Fruit fly (Drosophila melanogaster): ENCODE results near the gene Hsp26.
A peak's percentile ranks its signal among the peaks of the same experiment; 100 is the strongest.

Hsp26 gene

DNA sequence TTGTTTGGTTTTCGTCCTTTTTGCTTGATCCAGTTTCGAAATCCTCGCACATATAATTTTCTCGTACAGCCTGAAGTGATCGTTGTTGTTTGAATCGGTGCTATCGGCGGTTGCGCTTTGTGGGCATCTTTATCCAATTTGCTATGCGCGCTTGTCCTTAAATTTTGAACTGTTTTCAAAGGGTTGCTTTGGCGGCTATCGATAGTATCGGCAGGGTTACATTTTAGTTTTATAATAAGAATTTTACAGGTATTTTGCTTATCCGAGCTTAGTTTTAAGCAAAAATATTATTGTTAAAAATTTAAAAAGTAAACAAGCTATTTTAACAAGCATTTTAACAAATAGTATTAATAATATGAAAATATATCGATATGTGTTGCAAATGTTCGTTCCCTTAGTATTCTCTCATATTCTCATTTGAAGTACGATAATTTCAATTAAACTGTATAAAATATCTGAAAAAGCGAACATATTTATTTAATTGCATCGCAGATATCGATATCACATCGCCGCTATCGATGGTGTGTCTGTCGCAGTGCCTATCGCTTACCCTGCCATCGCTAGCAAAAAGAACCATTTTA is 10.3 kb downstream of the Hsp26 start, which contains the start of the genes Klp67A and CG4452:
Gene Klp67A (minus strand): TSS at position 197 of the 581 bp plus-strand sequence.
Gene CG4452 (plus strand): TSS at position 528 of the 581 bp plus-strand sequence.
- TF ChIP-seq psq (GFP tag; optimal IDR thresholded peaks at IDR 0.05) (peak; percentile 99), rgr (GFP tag; optimal IDR thresholded peaks at IDR 0.05) (peak; percentile 40), fru (GFP tag; optimal IDR thresholded peaks at IDR 0.05) (no peak), pan (optimal IDR thresholded peaks at IDR 0.05) (no peak), OdsH (GFP tag; optimal IDR thresholded peaks at IDR 0.05) (peak; percentile 9), Dif (GFP tag; optimal IDR thresholded peaks at IDR 0.05; ENCODE audit: partially characterized antibody) (no peak), HLH106 (tag; optimal IDR thresholded peaks at IDR 0.05) (peak; percentile 41), Sp1 (GFP tag; optimal IDR thresholded peaks at IDR 0.05) (no peak), foxo (GFP tag; optimal IDR thresholded peaks at IDR 0.05) (peak in 1 of 2 experiments; percentile 64), ey (GFP tag; optimal IDR thresholded peaks at IDR 0.05) (peak; percentile 20), Hnf4 (GFP tag; optimal IDR thresholded peaks at IDR 0.05) (peak; percentile 48), Hr83 (GFP tag; optimal IDR thresholded peaks at IDR 0.05; ENCODE audit: poor library complexity, severe bottlenecking) (peak; percentile 15), br (GFP tag; optimal IDR thresholded peaks at IDR 0.05) (no peak), Myc (optimal IDR thresholded peaks at IDR 0.05) (peak; percentile 20), CG9705 (GFP tag; optimal IDR thresholded peaks at IDR 0.05) (peak; percentile 24), Jra (GFP tag; optimal IDR thresholded peaks at IDR 0.05) (peak; percentile 68), dsf (GFP tag; optimal IDR thresholded peaks at IDR 0.05; ENCODE audit: borderline replicate concordance) (peak; percentile 59)

DNA sequence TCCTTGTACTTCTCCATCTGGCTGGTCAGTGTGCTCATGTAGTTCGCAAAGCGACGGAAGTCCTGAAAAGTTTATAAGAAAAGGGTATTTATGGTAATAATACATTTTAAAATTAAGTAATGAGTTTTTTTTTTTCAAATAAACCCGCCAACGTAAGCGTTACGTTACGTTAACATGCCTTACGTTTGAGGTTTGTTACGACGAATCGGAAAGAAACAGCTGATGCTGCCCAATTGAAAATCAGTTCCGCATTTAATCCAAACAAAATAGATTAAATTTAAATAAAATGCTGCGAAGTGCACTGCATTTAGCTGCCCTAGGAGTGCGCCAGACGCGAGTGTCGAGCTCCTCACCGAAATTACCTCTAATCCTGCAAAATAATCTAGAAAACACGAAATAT is 13.1 kb downstream of the Hsp26 start, which contains the start of gene mRRF1:
Gene mRRF1 (plus strand): TSS at position 220 of the 400 bp plus-strand sequence.
- no peak for TF ChIP-seq Dif (GFP tag; optimal IDR thresholded peaks at IDR 0.05; ENCODE audit: partially characterized antibody)
- TF ChIP-seq sage (GFP tag; optimal IDR thresholded peaks at IDR 0.05), result peak; percentile 27

DNA sequence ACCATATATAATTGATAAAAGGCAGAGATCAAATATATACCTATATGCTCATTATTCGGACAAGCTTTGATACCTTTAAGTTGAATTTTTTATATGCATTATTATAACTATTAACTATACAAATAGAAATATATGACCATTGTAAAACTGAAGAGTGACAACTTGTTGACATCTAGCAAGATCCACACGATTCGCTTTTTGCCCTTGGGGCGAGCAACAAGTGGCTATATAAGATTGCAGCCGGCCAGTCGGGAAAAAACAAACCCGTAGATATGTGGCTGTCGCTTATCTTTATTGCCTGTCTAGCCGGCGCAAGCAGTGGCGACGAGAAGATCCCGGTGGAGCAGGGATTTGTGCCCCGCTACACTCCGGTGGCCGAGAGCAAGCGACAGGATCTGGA is 15.3 kb downstream of the Hsp26 start, which contains the start of gene CG34456:
Gene CG34456 (plus strand): TSS at position 215 of the 400 bp plus-strand sequence.
- TF ChIP-seq CG9705 (GFP tag; optimal IDR thresholded peaks at IDR 0.05), result no peak
- no peak for TF ChIP-seq Rel (GFP tag; optimal IDR thresholded peaks at IDR 0.05)
- peak; percentile 83 for TF ChIP-seq Rel (tag; optimal IDR thresholded peaks at IDR 0.05)
- no peak for TF ChIP-seq tai (GFP tag; optimal IDR thresholded peaks at IDR 0.05)
- TF ChIP-seq woc (GFP tag; optimal IDR thresholded peaks at IDR 0.05), result no peak
- TF ChIP-seq OdsH (GFP tag; optimal IDR thresholded peaks at IDR 0.05), result no peak
- TF ChIP-seq CrebA (GFP tag; optimal IDR thresholded peaks at IDR 0.05; ENCODE audit: borderline replicate concordance), result no peak
- peak; percentile 51 for TF ChIP-seq br (GFP tag; optimal IDR thresholded peaks at IDR 0.05)
- TF ChIP-seq Hr83 (GFP tag; optimal IDR thresholded peaks at IDR 0.05; ENCODE audit: poor library complexity, severe bottlenecking), result no peak

DNA sequence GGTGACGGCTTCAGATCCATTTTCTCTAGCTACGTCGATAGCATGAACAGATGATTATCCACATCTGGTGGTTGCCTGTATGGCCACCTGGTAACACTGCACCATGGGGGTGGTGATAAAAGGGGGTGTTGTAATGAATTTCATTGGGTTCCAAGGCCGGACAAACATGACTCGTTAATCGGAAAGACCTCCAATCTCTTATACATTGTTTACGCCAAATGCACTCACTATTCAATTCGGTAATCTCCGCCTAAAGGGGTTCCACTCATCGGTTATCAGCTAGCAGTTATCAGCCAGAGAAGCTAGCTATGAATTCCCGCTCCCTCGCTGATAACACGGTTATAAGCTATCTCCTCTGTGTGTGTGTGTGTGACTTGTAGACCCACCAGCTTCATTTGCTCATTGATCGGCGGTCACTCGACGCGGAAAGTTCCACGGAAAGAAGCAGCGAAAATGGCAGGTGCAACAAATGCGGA is 17.0 kb downstream of the Hsp26 start, which contains the start of gene Pdxk:
Gene Pdxk (plus strand): TSS at position 100 of the 476 bp plus-strand sequence.
- TF ChIP-seq Dif (GFP tag; optimal IDR thresholded peaks at IDR 0.05; ENCODE audit: partially characterized antibody) (peak; percentile 28), Sp1 (GFP tag; optimal IDR thresholded peaks at IDR 0.05) (peak; percentile 51), rgr (GFP tag; optimal IDR thresholded peaks at IDR 0.05) (peak; percentile 42), dl (GFP tag; optimal IDR thresholded peaks at IDR 0.05; ENCODE audit: insufficient read depth in 1 of 2, partially characterized antibody in 2 of 2) (peak in 1 of 2 experiments; percentile 35), lola (GFP tag; optimal IDR thresholded peaks at IDR 0.05) (no peak), Rel (GFP tag; optimal IDR thresholded peaks at IDR 0.05) (no peak), Rel (tag; optimal IDR thresholded peaks at IDR 0.05) (peak; percentile 87), HLH106 (tag; optimal IDR thresholded peaks at IDR 0.05) (no peak)

DNA sequence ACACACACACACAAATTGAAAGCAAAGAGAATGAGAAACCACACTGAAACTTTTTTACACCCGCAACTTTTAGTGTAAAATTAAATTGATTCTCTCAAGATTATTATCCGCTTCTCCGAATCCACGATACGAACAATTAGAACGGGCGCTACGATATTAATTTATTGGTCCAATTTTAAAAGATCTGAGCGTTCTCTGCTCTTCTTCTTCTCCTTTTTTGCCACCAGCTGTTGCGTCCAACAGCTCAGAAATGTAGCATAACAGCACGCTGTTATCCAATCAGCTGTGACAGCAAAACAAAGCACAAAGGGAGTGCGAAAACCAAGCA is 18.6 kb downstream of the Hsp26 start, which contains the start of the genes UGP and Svip:
Gene UGP (minus strand): TSS at position 223 of the 328 bp plus-strand sequence.
Gene Svip (plus strand): TSS at position 287 of the 328 bp plus-strand sequence.
- TF ChIP-seq tai (GFP tag; optimal IDR thresholded peaks at IDR 0.05) (no peak), CrebA (GFP tag; optimal IDR thresholded peaks at IDR 0.05; ENCODE audit: borderline replicate concordance) (no peak), HLH106 (tag; optimal IDR thresholded peaks at IDR 0.05) (no peak), Dfd (GFP tag; optimal IDR thresholded peaks at IDR 0.05) (no peak), Hr83 (GFP tag; optimal IDR thresholded peaks at IDR 0.05; ENCODE audit: poor library complexity, severe bottlenecking) (peak; percentile 57), OdsH (GFP tag; optimal IDR thresholded peaks at IDR 0.05) (peak; percentile 27), sage (GFP tag; optimal IDR thresholded peaks at IDR 0.05) (peak; percentile 45), dsf (GFP tag; optimal IDR thresholded peaks at IDR 0.05; ENCODE audit: borderline replicate concordance) (no peak), sv (GFP tag; optimal IDR thresholded peaks at IDR 0.05) (no peak), Rel (GFP tag; optimal IDR thresholded peaks at IDR 0.05) (no peak), Rel (tag; optimal IDR thresholded peaks at IDR 0.05) (peak; percentile 31), brk (GFP tag; optimal IDR thresholded peaks at IDR 0.05) (peak; percentile 56), usp (GFP tag; optimal IDR thresholded peaks at IDR 0.05) (no peak), Sp1 (GFP tag; optimal IDR thresholded peaks at IDR 0.05) (peak; percentile 5), woc (GFP tag; optimal IDR thresholded peaks at IDR 0.05) (no peak), dl (GFP tag; optimal IDR thresholded peaks at IDR 0.05; ENCODE audit: insufficient read depth in 1 of 2, partially characterized antibody in 2 of 2) (no peak), psq (GFP tag; optimal IDR thresholded peaks at IDR 0.05) (peak; percentile 57), Vsx2 (GFP tag; optimal IDR thresholded peaks at IDR 0.05; ENCODE audit: partially characterized antibody) (no peak), Mio (GFP tag; optimal IDR thresholded peaks at IDR 0.05) (no peak), br (GFP tag; optimal IDR thresholded peaks at IDR 0.05) (no peak), N (GFP tag; optimal IDR thresholded peaks at IDR 0.05) (no peak), jim (GFP tag; optimal IDR thresholded peaks at IDR 0.05) (no peak), foxo (GFP tag; optimal IDR thresholded peaks at IDR 0.05) (peak; percentile 19 to 38), pan (optimal IDR thresholded peaks at IDR 0.05) (no peak), rgr (GFP tag; optimal IDR thresholded peaks at IDR 0.05) (peak; percentile 36), Hnf4 (GFP tag; optimal IDR thresholded peaks at IDR 0.05) (peak; percentile 35), Abd-B (GFP tag; optimal IDR thresholded peaks at IDR 0.05) (no peak), ey (GFP tag; optimal IDR thresholded peaks at IDR 0.05) (no peak), Myc (optimal IDR thresholded peaks at IDR 0.05) (no peak)
